Worm (Caenorhabditis elegans): ENCODE results near the gene hpo-26.

Gene hpo-26

ce11 chrV:6511121-6511520, 21.7 kb downstream of the hpo-26 start, which contains the start of gene ubh-1:
Gene ubh-1, minus strand, starts transcription at chrV:6511409.
- TF ChIP-seq unc-62 (GFP tag; optimal IDR thresholded peaks at IDR 0.05) = no peak

ce11 chrV:6510622-6511021, 22.2 kb downstream of the hpo-26 start:
- no peak for TF ChIP-seq unc-62 (GFP tag; optimal IDR thresholded peaks at IDR 0.05)

- TF ChIP-seq unc-62 (GFP tag; optimal IDR thresholded peaks at IDR 0.05) = no peak
Observed at ce11 chrV:6509717-6510116, 23.1 kb downstream of the hpo-26 start, which contains the start of gene ubh-2. Gene ubh-2, minus strand, starts transcription at chrV:6509817.

- TF ChIP-seq unc-62 (GFP tag; optimal IDR thresholded peaks at IDR 0.05) = no peak
Observed at ce11 chrV:6508703-6509102, 24.2 kb downstream of the hpo-26 start, which contains the start of gene ubh-3. Gene ubh-3, minus strand, starts transcription at chrV:6508803.

- no peak for TF ChIP-seq unc-62 (GFP tag; optimal IDR thresholded peaks at IDR 0.05)
Observed at ce11 chrV:6506238-6506956, 26.5 kb downstream of the hpo-26 start.

ce11 chrV:6505339-6505811, 27.5 kb downstream of the hpo-26 start, which contains the start of gene W01A11.7:
Gene W01A11.7, minus strand, starts transcription at chrV:6505389.
- no peak for TF ChIP-seq unc-62 (GFP tag; optimal IDR thresholded peaks at IDR 0.05)

ce11 chrV:6504131-6504827, 28.6 kb downstream of the hpo-26 start, which contains the start of gene moc-2:
Gene moc-2, minus strand, starts transcription at chrV:6504181.
- TF ChIP-seq unc-62 (GFP tag; optimal IDR thresholded peaks at IDR 0.05) = no peak

ce11 chrV:6503158-6503557, 29.7 kb downstream of the hpo-26 start:
- no peak for TF ChIP-seq unc-62 (GFP tag; optimal IDR thresholded peaks at IDR 0.05)

- no peak for TF ChIP-seq unc-62 (GFP tag; optimal IDR thresholded peaks at IDR 0.05)
Observed at ce11 chrV:6498903-6499302, 34.0 kb downstream of the hpo-26 start, which contains the start of gene W01A11.1. Gene W01A11.1, plus strand, starts transcription at chrV:6499224.

- no peak for TF ChIP-seq unc-62 (GFP tag; optimal IDR thresholded peaks at IDR 0.05)
Observed at ce11 chrV:6498441-6498840, 34.4 kb downstream of the hpo-26 start.

- TF ChIP-seq unc-62 (GFP tag; optimal IDR thresholded peaks at IDR 0.05) = no peak
Observed at ce11 chrV:6496611-6497158, 36.2 kb downstream of the hpo-26 start, which contains the start of gene dgtr-1. Gene dgtr-1, plus strand, starts transcription at chrV:6497108.

- no peak for TF ChIP-seq unc-62 (GFP tag; optimal IDR thresholded peaks at IDR 0.05)
Observed at ce11 chrV:6495353-6495752, 37.5 kb downstream of the hpo-26 start.

- TF ChIP-seq unc-62 (GFP tag; optimal IDR thresholded peaks at IDR 0.05) = no peak
Observed at ce11 chrV:6493821-6494220, 39.0 kb downstream of the hpo-26 start, which contains the start of gene cpt-6. Gene cpt-6, minus strand, starts transcription at chrV:6493921.

ce11 chrV:6492497-6492896, 40.4 kb downstream of the hpo-26 start:
- no peak for TF ChIP-seq unc-62 (GFP tag; optimal IDR thresholded peaks at IDR 0.05)

- TF ChIP-seq unc-62 (GFP tag; optimal IDR thresholded peaks at IDR 0.05) = no peak
Observed at ce11 chrV:6488849-6489248, 44.0 kb downstream of the hpo-26 start, which contains the start of gene lec-10. Gene lec-10, minus strand, starts transcription at chrV:6489120.

- TF ChIP-seq unc-62 (GFP tag; optimal IDR thresholded peaks at IDR 0.05) = no peak
Observed at ce11 chrV:6487878-6488277, 45.0 kb downstream of the hpo-26 start.
